Worm (Caenorhabditis elegans): ENCODE measurements around the gene F09E5.11.

F09E5.11 gene

ce11 chrII:5321718-5322286 is 36.2 kb downstream of the F09E5.11 start (continued):
- TF ChIP-seq tlf-1 (GFP tag; optimal IDR thresholded peaks at IDR 0.05) (peak; percentile 9), B0336.3 (GFP tag; IDR thresholded peaks at IDR 0.05) (peak; percentile 82), egrh-3 (GFP tag; IDR thresholded peaks at IDR 0.05) (peak; percentile 94), F33H1.4 (GFP tag; IDR thresholded peaks at IDR 0.05) (no peak), sea-2 (GFP tag; IDR thresholded peaks at IDR 0.05) (no peak), F39B2.1 (GFP tag; IDR thresholded peaks at IDR 0.05) (no peak), ztf-22 (GFP tag; optimal IDR thresholded peaks at IDR 0.05) (peak; percentile 10), atf-7 (tag; optimal IDR thresholded peaks at IDR 0.05) (peak; percentile 68), aptf-3 (GFP tag; IDR thresholded peaks at IDR 0.05) (no peak), F52B5.7 (tag; optimal IDR thresholded peaks at IDR 0.05) (no peak), attf-3 (GFP tag; conservative IDR thresholded peaks at IDR 0.05) (no peak), Y79H2A.3 (GFP tag; conservative IDR thresholded peaks at IDR 0.05) (no peak), mcd-1 (GFP tag; IDR thresholded peaks at IDR 0.05) (peak; percentile 67), Y53G8AR.9 (GFP tag; conservative IDR thresholded peaks at IDR 0.05) (no peak), cebp-1 (GFP tag; IDR thresholded peaks at IDR 0.05) (peak; percentile 91), cebp-1 (tag; optimal IDR thresholded peaks at IDR 0.05) (peak; percentile 97), lin-54 (GFP tag; optimal IDR thresholded peaks at IDR 0.05) (peak; percentile 31), ztf-28 (GFP tag; IDR thresholded peaks at IDR 0.05) (no peak), chd-7 (tag; optimal IDR thresholded peaks at IDR 0.05) (peak; percentile 54), D2030.7 (GFP tag; IDR thresholded peaks at IDR 0.05) (no peak), ztf-26 (tag; optimal IDR thresholded peaks at IDR 0.05) (peak; percentile 79), nhr-80 (tag; optimal IDR thresholded peaks at IDR 0.05) (peak; percentile 84)

- TF ChIP-seq cebp-1 (GFP tag; IDR thresholded peaks at IDR 0.05) (peak; percentile 61), cebp-1 (tag; optimal IDR thresholded peaks at IDR 0.05) (peak; percentile 94), pha-4 (tag; optimal IDR thresholded peaks at IDR 0.05) (peak; percentile 69), ztf-6 (GFP tag; IDR thresholded peaks at IDR 0.05) (no peak), B0336.3 (GFP tag; IDR thresholded peaks at IDR 0.05) (0 out of 2 replicates have a peak, but pooled peaks have one; percentile 14), mes-4 (tag; optimal IDR thresholded peaks at IDR 0.05) (no peak), atf-7 (tag; optimal IDR thresholded peaks at IDR 0.05) (peak; percentile 7), lin-40 (tag; optimal IDR thresholded peaks at IDR 0.05) (peak; percentile 32), lsy-27 (tag; optimal IDR thresholded peaks at IDR 0.05; ENCODE audit: borderline replicate concordance, insufficient read depth) (no peak), fkh-3 (tag; optimal IDR thresholded peaks at IDR 0.05) (no peak), hmg-1.2 (GFP tag; IDR thresholded peaks at IDR 0.05) (peak; percentile 58; the same call in 1 of the 2 replicates), nhr-80 (tag; optimal IDR thresholded peaks at IDR 0.05) (peak; percentile 79), Y53G8AR.9 (GFP tag; conservative IDR thresholded peaks at IDR 0.05) (no peak), ztf-18 (tag; optimal IDR thresholded peaks at IDR 0.05) (no peak), mcd-1 (GFP tag; IDR thresholded peaks at IDR 0.05) (no peak), unc-62 (GFP tag; optimal IDR thresholded peaks at IDR 0.05) (peak; percentile 51)
These were observed 37.6 kb downstream of the F09E5.11 start for ce11 chrII:5320205-5320951.

- TF ChIP-seq T07F8.4 (tag; optimal IDR thresholded peaks at IDR 0.05) (no peak), ztf-6 (GFP tag; IDR thresholded peaks at IDR 0.05) (no peak), sptf-2 (GFP tag; optimal IDR thresholded peaks at IDR 0.05) (no peak), him-1 (tag; optimal IDR thresholded peaks at IDR 0.05) (no peak), ztf-18 (tag; optimal IDR thresholded peaks at IDR 0.05) (no peak), F55B11.4 (tag; optimal IDR thresholded peaks at IDR 0.05; ENCODE audit: borderline replicate concordance, insufficient read depth) (no peak), nhr-27 (tag; optimal IDR thresholded peaks at IDR 0.05) (no peak), hrde-1 (tag; optimal IDR thresholded peaks at IDR 0.05; ENCODE audit: borderline replicate concordance) (no peak), attf-6 (GFP tag; IDR thresholded peaks at IDR 0.05) (no peak), unc-62 (GFP tag; optimal IDR thresholded peaks at IDR 0.05) (no peak), snpc-1.3 (tag; optimal IDR thresholded peaks at IDR 0.05; ENCODE audit: insufficient read depth) (no peak), gei-17 (GFP tag; optimal IDR thresholded peaks at IDR 0.05) (no peak), hmg-1.2 (GFP tag; IDR thresholded peaks at IDR 0.05) (no peak), tbp1 (GFP tag; optimal IDR thresholded peaks at IDR 0.05) (no peak), B0261.1 (tag; optimal IDR thresholded peaks at IDR 0.05) (no peak), K12H6.12 (tag; optimal IDR thresholded peaks at IDR 0.05) (no peak), somi-1 (GFP tag; optimal IDR thresholded peaks at IDR 0.05) (no peak)
These were observed 46.2 kb downstream of the F09E5.11 start, which contains the start of gene gcy-12 for ce11 chrII:5311746-5312145. gcy-12 (plus strand) TSS chrII:5312046.

Measured in whole organism, young adult.